Worm (Caenorhabditis elegans): Measurements from ENCODE around the gene acr-17.
"Not testable (repeated sequence)": the region's sequence is repeated elsewhere in the genome, so short reads cannot be mapped to it uniquely, and the experiment has no call there.

Gene acr-17

ce11 chrV:2623765-2624164 is 15.3 kb downstream of the acr-17 start:
- TF ChIP-seq R02D3.7 (tag; optimal IDR thresholded peaks at IDR 0.05) = no peak

ce11 chrV:2625360-2625759 is 16.9 kb downstream of the acr-17 start, which contains the start of gene sknr-1:
sknr-1 (minus strand) TSS chrV:2625460.
- TF ChIP-seq sem-4 (tag; optimal IDR thresholded peaks at IDR 0.05); lin-13 (GFP tag; optimal IDR thresholded peaks at IDR 0.05); R02D3.7 (tag; optimal IDR thresholded peaks at IDR 0.05): not testable (repeated sequence)

DNA sequence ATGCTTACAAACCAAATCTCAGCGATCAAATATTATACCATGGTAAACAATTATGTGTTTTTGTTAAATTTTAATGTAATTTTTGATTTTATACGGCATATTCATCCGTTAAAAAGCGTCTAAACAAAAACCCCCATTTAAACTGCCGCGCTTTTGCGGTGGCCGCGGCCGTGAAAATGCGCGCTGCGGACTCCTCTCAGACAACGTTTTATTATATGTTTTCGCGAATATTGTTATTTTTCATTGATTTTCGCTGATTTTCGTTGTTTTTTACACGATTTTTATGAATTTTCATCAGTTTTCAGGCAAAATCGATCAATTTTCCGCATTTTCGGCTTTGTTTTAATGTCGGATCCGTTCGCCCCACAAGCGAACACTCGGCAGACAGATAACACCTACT is 30.1 kb downstream of the acr-17 start, which contains the start of gene W02H5.19:
TSS of gene W02H5.19 (plus strand) at position 346 of the 400 bp plus-strand sequence.
- no peak for TF ChIP-seq ama-1 (optimal IDR thresholded peaks at IDR 0.05)
- no peak for TF ChIP-seq zag-1 (tag; optimal IDR thresholded peaks at IDR 0.05)
- TF ChIP-seq ztf-11 (tag; optimal IDR thresholded peaks at IDR 0.05) = no peak
- TF ChIP-seq nhr-11 (tag; optimal IDR thresholded peaks at IDR 0.05) = no peak
- TF ChIP-seq nhr-129 (tag; optimal IDR thresholded peaks at IDR 0.05) = peak; percentile 6
- peak; percentile 93 for TF ChIP-seq sma-3 (GFP tag; optimal IDR thresholded peaks at IDR 0.05)
- no peak for TF ChIP-seq dmd-4 (tag; optimal IDR thresholded peaks at IDR 0.05)
- TF ChIP-seq ztf-1 (GFP tag; conservative IDR thresholded peaks at IDR 0.05) = 0 out of 2 replicates have a peak, but pooled peaks have one; percentile 85
- TF ChIP-seq lin-11 (tag; optimal IDR thresholded peaks at IDR 0.05) = peak; percentile 79
- peak; percentile 86 for TF ChIP-seq crh-2 (tag; optimal IDR thresholded peaks at IDR 0.05)
- peak; percentile 31 for TF ChIP-seq fos-1 (tag; optimal IDR thresholded peaks at IDR 0.05)
- TF ChIP-seq nhr-10 (tag; optimal IDR thresholded peaks at IDR 0.05) = peak; percentile 24
- peak; percentile 82 to 87 for TF ChIP-seq lsy-2 (tag; optimal IDR thresholded peaks at IDR 0.05)
- TF ChIP-seq nhr-25 (tag; optimal IDR thresholded peaks at IDR 0.05) = peak; percentile 68
- no peak for TF ChIP-seq nhr-77 (tag; optimal IDR thresholded peaks at IDR 0.05)
- peak; percentile 43 for TF ChIP-seq R02D3.7 (tag; optimal IDR thresholded peaks at IDR 0.05)
- TF ChIP-seq nhr-12 (tag; optimal IDR thresholded peaks at IDR 0.05) = no peak
- peak; percentile 25 for TF ChIP-seq ceh-16 (tag; optimal IDR thresholded peaks at IDR 0.05)
- no peak for TF ChIP-seq mbf-1 (tag; optimal IDR thresholded peaks at IDR 0.05)
- no peak for TF ChIP-seq elt-3 (tag; optimal IDR thresholded peaks at IDR 0.05)
- TF ChIP-seq Y55F3AM.14 (GFP tag; optimal IDR thresholded peaks at IDR 0.05) = no peak
- TF ChIP-seq ceh-82 (tag; optimal IDR thresholded peaks at IDR 0.05) = no peak
- TF ChIP-seq unc-62 (GFP tag; optimal IDR thresholded peaks at IDR 0.05) = no peak
- peak; percentile 10 for TF ChIP-seq nhr-6 (tag; optimal IDR thresholded peaks at IDR 0.05)
- no peak for TF ChIP-seq skn-1 (tag; optimal IDR thresholded peaks at IDR 0.05)
- no peak for TF ChIP-seq elt-1 (tag; optimal IDR thresholded peaks at IDR 0.05)
- peak; percentile 78 for TF ChIP-seq unc-55 (GFP tag; optimal IDR thresholded peaks at IDR 0.05)
- peak; percentile 41 for TF ChIP-seq ztf-4 (tag; optimal IDR thresholded peaks at IDR 0.05)
- TF ChIP-seq gmeb-1 (tag; optimal IDR thresholded peaks at IDR 0.05) = peak; percentile 98
- TF ChIP-seq sem-4 (tag; optimal IDR thresholded peaks at IDR 0.05) = no peak
- TF ChIP-seq C34F6.9 (tag; optimal IDR thresholded peaks at IDR 0.05) = peak; percentile 71
- TF ChIP-seq alr-1 (tag; optimal IDR thresholded peaks at IDR 0.05) = no peak
- TF ChIP-seq mab-5 (tag; optimal IDR thresholded peaks at IDR 0.05) = peak; percentile 63
- peak; percentile 85 for TF ChIP-seq lin-13 (GFP tag; optimal IDR thresholded peaks at IDR 0.05)
- no peak for TF ChIP-seq nhr-237 (tag; optimal IDR thresholded peaks at IDR 0.05)
- peak; percentile 86 for TF ChIP-seq F13H6.1 (tag; optimal IDR thresholded peaks at IDR 0.05)
- peak; percentile 96 for TF ChIP-seq sma-9 (GFP tag; optimal IDR thresholded peaks at IDR 0.05)
- no peak for TF ChIP-seq sma-9 (tag; optimal IDR thresholded peaks at IDR 0.05)
- no peak for TF ChIP-seq nhr-23 (tag; optimal IDR thresholded peaks at IDR 0.05)
- no peak for TF ChIP-seq lin-39 (tag; optimal IDR thresholded peaks at IDR 0.05)
- peak; percentile 0 for TF ChIP-seq snpc-4 (tag; optimal IDR thresholded peaks at IDR 0.05)
- no peak for TF ChIP-seq aly-2 (tag; optimal IDR thresholded peaks at IDR 0.05)
- peak; percentile 18 for TF ChIP-seq ZK546.5 (tag; optimal IDR thresholded peaks at IDR 0.05)
- peak; percentile 61 for TF ChIP-seq nhr-21 (tag; optimal IDR thresholded peaks at IDR 0.05)
